Worm (Caenorhabditis elegans) whole organism, L4 larva: ENCODE measurements around the gene Y64G10A.2.

Experiments used
- ZK546.5 ChIP-seq, 2 experiments: sonication (generic microtip); optimal IDR thresholded peaks; 2 replicates each; lab custom pipeline; 2017; ENCODE audit warnings: missing biosample characterization in 2 of 2, missing genetic modification characterization in 2 of 2
- ama-1 ChIP-seq: fragments of 150-350 bp; optimal IDR thresholded peaks from 2 replicates; lab custom pipeline; 2014; ENCODE audit warnings: inconsistent platforms, mixed read lengths
- daf-16 ChIP-seq, 3 experiments: sonication (generic microtip); optimal IDR thresholded peaks; 2 replicates each; lab custom pipeline; 2016 to 2017; ENCODE audit warnings: missing genetic modification characterization in 3 of 3, missing genetic modification reagents in 3 of 3, mild to moderate bottlenecking in 2 of 3, missing compliant biosample characterization in 2 of 3, missing biosample characterization in 1 of 3, moderate library complexity in 1 of 3
- egl-27 ChIP-seq: sonication (generic microtip); optimal IDR thresholded peaks from 3 replicates; lab custom pipeline; 2017; ENCODE audit warnings: missing biosample characterization, missing genetic modification reagents, missing genetic modification characterization
- jun-1 ChIP-seq: fragments of 150-350 bp; optimal IDR thresholded peaks from 2 replicates; lab custom pipeline; 2014; ENCODE audit warnings: missing biosample characterization, missing genetic modification reagents, missing genetic modification characterization
- nhr-11 ChIP-seq: fragments of 150-350 bp; optimal IDR thresholded peaks from 2 replicates; lab custom pipeline; 2014; ENCODE audit warnings: missing biosample characterization, missing genetic modification characterization
- nhr-28 ChIP-seq: fragments of 150-350 bp; optimal IDR thresholded peaks from 2 replicates; lab custom pipeline; 2014; ENCODE audit warnings: missing biosample characterization, missing genetic modification characterization
- unc-39 ChIP-seq: sonication (generic microtip); optimal IDR thresholded peaks from 2 replicates; lab custom pipeline; 2017; ENCODE audit warnings: missing biosample characterization, missing genetic modification characterization

- no peak for TF ChIP-seq ZK546.5 (tag; optimal IDR thresholded peaks at IDR 0.05; lab: Kevin White, UChicago)
- no peak for TF ChIP-seq nhr-28
- TF ChIP-seq nhr-11 (tag; lab: Kevin White, UChicago) = no peak
- TF ChIP-seq daf-16 (GFP tag; optimal IDR thresholded peaks at IDR 0.05; lab: Kevin White, UChicago) = no peak
- no peak for TF ChIP-seq daf-16 (tag; optimal IDR thresholded peaks at IDR 0.05; lab: Kevin White, UChicago)
- TF ChIP-seq ama-1 = no peak
- TF ChIP-seq unc-39 (tag; lab: Kevin White, UChicago) = no peak
- TF ChIP-seq egl-27 (tag; lab: Kevin White, UChicago) = no peak
- no peak for TF ChIP-seq jun-1 (tag; lab: Kevin White, UChicago)
Measured at ce11 chrIV:14259197-14259596, 14.9 kb upstream of the Y64G10A.2 start.
